Fruit fly (Drosophila melanogaster) whole organism, embryonic: ENCODE data around the gene GstD8.

Experiments used
- BEAF-32 ChIP-seq: fragments of 200-800 bp; sonication (Bioruptor generic); optimal IDR thresholded peaks from 3 replicates; lab custom pipeline; 2017; ENCODE audit warnings: missing biosample characterization, missing genetic modification characterization, mild to moderate bottlenecking, moderate library complexity, missing genetic modification reagents
- CG1024 ChIP-seq: fragments of 200-800 bp; sonication (Bioruptor generic); IDR thresholded peaks from 2 replicates; pipeline ENCODE4 v1.3.6; 2022; ENCODE audit warnings: missing biosample characterization, missing genetic modification characterization
- CG10462 ChIP-seq: fragments of 200-800 bp; sonication (Bioruptor generic); optimal IDR thresholded peaks from 2 replicates; lab custom pipeline; 2016; ENCODE audit warnings: missing biosample characterization, missing genetic modification characterization
- CG10565 ChIP-seq: fragments of 200-800 bp; sonication (Bioruptor generic); optimal IDR thresholded peaks from 3 replicates; lab custom pipeline; 2016; ENCODE audit warnings: missing biosample characterization, mild to moderate bottlenecking, missing genetic modification characterization
- CG10654 ChIP-seq: fragments of 200-800 bp; sonication (Bioruptor generic); optimal IDR thresholded peaks from 2 replicates; lab custom pipeline; 2016; ENCODE audit warnings: missing biosample characterization, missing genetic modification characterization
- CG11247 ChIP-seq: fragments of 200-800 bp; sonication (Bioruptor generic); IDR thresholded peaks from 2 replicates; pipeline ENCODE4 v1.3.6; 2022; ENCODE audit warnings: missing biosample characterization, missing genetic modification characterization
- CG11398 ChIP-seq: fragments of 200-800 bp; sonication (Bioruptor generic); optimal IDR thresholded peaks from 2 replicates; lab custom pipeline; 2016; ENCODE audit warnings: missing biosample characterization, missing genetic modification characterization
- CG12236 ChIP-seq: fragments of 200-800 bp; sonication (Bioruptor generic); optimal IDR thresholded peaks from 2 replicates; lab custom pipeline; 2016; ENCODE audit warnings: missing biosample characterization, missing genetic modification characterization
- CG15696 ChIP-seq: fragments of 200-800 bp; sonication (Bioruptor generic); optimal IDR thresholded peaks from 2 replicates; lab custom pipeline; 2019; ENCODE audit warnings: missing biosample characterization, mild to moderate bottlenecking, missing genetic modification characterization, moderate library complexity
- CG17385 ChIP-seq: fragments of 200-800 bp; sonication (Bioruptor generic); optimal IDR thresholded peaks from 3 replicates; lab custom pipeline; 2018; ENCODE audit warnings: missing biosample characterization, mild to moderate bottlenecking, missing genetic modification characterization
- CG30020 ChIP-seq: fragments of 200-800 bp; optimal IDR thresholded peaks from 2 replicates; lab custom pipeline; 2019; ENCODE audit warnings: missing biosample characterization, mild to moderate bottlenecking, missing genetic modification characterization, moderate library complexity
- CG30431 ChIP-seq: fragments of 200-800 bp; sonication (Bioruptor generic); optimal IDR thresholded peaks from 2 replicates; lab custom pipeline; 2017; ENCODE audit warnings: missing biosample characterization, missing genetic modification characterization
- CG4730 ChIP-seq: fragments of 200-800 bp; sonication (Bioruptor generic); IDR thresholded peaks from 2 replicates; pipeline ENCODE4 v1.3.6; 2022; ENCODE audit warnings: missing biosample characterization, missing genetic modification characterization
- CG5245 ChIP-seq: fragments of 200-800 bp; sonication (Bioruptor generic); optimal IDR thresholded peaks from 3 replicates; lab custom pipeline; 2016; ENCODE audit warnings: missing biosample characterization, missing genetic modification characterization
- CG6765 ChIP-seq: fragments of 200-800 bp; sonication (Bioruptor generic); optimal IDR thresholded peaks from 3 replicates; lab custom pipeline; 2017; ENCODE audit warnings: missing biosample characterization, mild to moderate bottlenecking, missing genetic modification characterization
- CG7372 ChIP-seq: fragments of 200-800 bp; sonication (Bioruptor generic); IDR thresholded peaks from 2 replicates; pipeline ENCODE4 v1.3.6; 2022; ENCODE audit warnings: missing biosample characterization, missing genetic modification characterization
- CG7963 ChIP-seq: fragments of 200-800 bp; sonication (Bioruptor generic); IDR thresholded peaks from 3 replicates; pipeline ENCODE4 v1.3.6; 2022; ENCODE audit warnings: missing biosample characterization, missing genetic modification characterization; ENCODE audit not compliant: partially characterized antibody
- CG8944 ChIP-seq: fragments of 200-800 bp; sonication (Bioruptor generic); optimal IDR thresholded peaks from 3 replicates; lab custom pipeline; 2016; ENCODE audit warnings: missing biosample characterization, missing genetic modification characterization
- CG9797 ChIP-seq: fragments of 200-800 bp; sonication (Bioruptor generic); optimal IDR thresholded peaks from 3 replicates; lab custom pipeline; 2018; ENCODE audit warnings: missing biosample characterization, mild to moderate bottlenecking, missing genetic modification characterization
- CoRest ChIP-seq: fragments of 200-800 bp; sonication (Bioruptor generic); optimal IDR thresholded peaks from 3 replicates; lab custom pipeline; 2018; ENCODE audit warnings: missing biosample characterization, mild to moderate bottlenecking, missing genetic modification characterization, moderate library complexity
- Ets97D ChIP-seq: fragments of 200-800 bp; sonication (Bioruptor generic); optimal IDR thresholded peaks from 3 replicates; lab custom pipeline; 2016; ENCODE audit warnings: missing biosample characterization, missing genetic modification characterization
- H2.0 ChIP-seq: fragments of 200-800 bp; sonication (Bioruptor generic); IDR thresholded peaks from 2 replicates; pipeline ENCODE4 v1.3.6; 2022; ENCODE audit warnings: missing biosample characterization, missing genetic modification characterization
- HHEX ChIP-seq: fragments of 200-800 bp; sonication (Bioruptor generic); optimal IDR thresholded peaks from 3 replicates; lab custom pipeline; 2017; ENCODE audit warnings: missing biosample characterization, mild to moderate bottlenecking, missing genetic modification characterization, missing genetic modification reagents
- HLH3B ChIP-seq: fragments of 200-800 bp; sonication (Bioruptor generic); IDR thresholded peaks from 2 replicates; pipeline ENCODE4 v1.3.6; 2022; ENCODE audit warnings: missing biosample characterization, missing genetic modification characterization
- HmgZ ChIP-seq: fragments of 200-800 bp; sonication (Bioruptor generic); optimal IDR thresholded peaks from 2 replicates; lab custom pipeline; 2018; ENCODE audit warnings: missing biosample characterization, mild to moderate bottlenecking, missing genetic modification characterization
- Jarid2 ChIP-seq: fragments of 200-800 bp; sonication (Bioruptor generic); optimal IDR thresholded peaks from 3 replicates; lab custom pipeline; 2017; ENCODE audit warnings: mild to moderate bottlenecking, missing biosample characterization, missing genetic modification reagents, missing genetic modification characterization
- Nf-YA ChIP-seq: fragments of 200-800 bp; sonication (Bioruptor generic); IDR thresholded peaks from 2 replicates; pipeline ENCODE4 v1.3.6; 2022; ENCODE audit warnings: missing biosample characterization, missing genetic modification characterization
- Nf-YC ChIP-seq: fragments of 200-800 bp; optimal IDR thresholded peaks from 3 replicates; lab custom pipeline; 2019; ENCODE audit warnings: missing biosample characterization, mild to moderate bottlenecking, missing genetic modification characterization, moderate library complexity
- NfI ChIP-seq: fragments of 200-800 bp; sonication (Bioruptor generic); optimal IDR thresholded peaks from 3 replicates; lab custom pipeline; 2018; ENCODE audit warnings: missing biosample characterization, mild to moderate bottlenecking, missing genetic modification characterization, moderate library complexity
- Opbp ChIP-seq: fragments of 200-800 bp; sonication (Bioruptor generic); IDR thresholded peaks from 3 replicates; pipeline ENCODE4 v1.3.6; 2022; ENCODE audit warnings: missing biosample characterization, missing genetic modification characterization; ENCODE audit not compliant: partially characterized antibody
- Ravus ChIP-seq: fragments of 200-800 bp; sonication (Bioruptor generic); IDR thresholded peaks from 2 replicates; pipeline ENCODE4 v1.3.6; 2022; ENCODE audit warnings: missing biosample characterization, missing genetic modification characterization
- Rx ChIP-seq: fragments of 200-800 bp; sonication (Bioruptor generic); IDR thresholded peaks from 2 replicates; pipeline ENCODE4 v1.3.6; 2022; ENCODE audit warnings: missing biosample characterization, missing genetic modification characterization
- Sry-δ ChIP-seq: fragments of 200-800 bp; sonication (Bioruptor generic); optimal IDR thresholded peaks from 2 replicates; lab custom pipeline; 2016; ENCODE audit warnings: missing biosample characterization, missing genetic modification characterization
- Ssrp ChIP-seq: fragments of 200-800 bp; sonication (Bioruptor generic); optimal IDR thresholded peaks from 2 replicates; lab custom pipeline; 2018; ENCODE audit warnings: missing biosample characterization, mild to moderate bottlenecking, missing genetic modification characterization, moderate library complexity
- Xbp1 ChIP-seq: fragments of 200-800 bp; sonication (Bioruptor generic); optimal IDR thresholded peaks from 3 replicates; lab custom pipeline; 2016; ENCODE audit warnings: missing biosample characterization, mild to moderate bottlenecking, missing genetic modification characterization
- az2 ChIP-seq: fragments of 200-800 bp; sonication (Bioruptor generic); optimal IDR thresholded peaks from 3 replicates; lab custom pipeline; 2016; ENCODE audit warnings: missing biosample characterization, missing genetic modification characterization
- bowl ChIP-seq: fragments of 200-800 bp; sonication (Bioruptor generic); IDR thresholded peaks from 2 replicates; pipeline ENCODE4 v1.3.6; 2022; ENCODE audit warnings: missing biosample characterization, missing genetic modification characterization
- dmrt99B ChIP-seq: fragments of 200-800 bp; sonication (Bioruptor generic); optimal IDR thresholded peaks from 2 replicates; lab custom pipeline; 2018; ENCODE audit warnings: missing biosample characterization, mild to moderate bottlenecking, missing genetic modification characterization, moderate library complexity
- eyg ChIP-seq: fragments of 200-800 bp; sonication (Bioruptor generic); optimal IDR thresholded peaks from 3 replicates; lab custom pipeline; 2016; ENCODE audit warnings: missing biosample characterization, missing genetic modification characterization
- fd102C ChIP-seq: fragments of 200-800 bp; sonication (Bioruptor generic); optimal IDR thresholded peaks from 2 replicates; lab custom pipeline; 2018; ENCODE audit warnings: missing biosample characterization, mild to moderate bottlenecking, missing genetic modification characterization, moderate library complexity
- hbn ChIP-seq: fragments of 200-800 bp; sonication (Bioruptor generic); IDR thresholded peaks from 2 replicates; pipeline ENCODE4 v1.3.6; 2022; ENCODE audit warnings: missing biosample characterization, missing genetic modification characterization; ENCODE audit not compliant: partially characterized antibody
- jigr1 ChIP-seq: fragments of 200-800 bp; sonication (Bioruptor generic); IDR thresholded peaks from 3 replicates; pipeline ENCODE4 v1.3.6; 2022; ENCODE audit warnings: missing biosample characterization, missing genetic modification characterization
- kay ChIP-seq: fragments of 200-800 bp; sonication (Bioruptor generic); optimal IDR thresholded peaks from 2 replicates; lab custom pipeline; 2016; ENCODE audit warnings: missing biosample characterization, missing genetic modification characterization
- pfk ChIP-seq: fragments of 200-800 bp; sonication (Bioruptor generic); optimal IDR thresholded peaks from 2 replicates; lab custom pipeline; 2018; ENCODE audit warnings: missing biosample characterization, mild to moderate bottlenecking, missing genetic modification characterization, moderate library complexity
- repo ChIP-seq: fragments of 200-800 bp; sonication (Bioruptor generic); optimal IDR thresholded peaks from 2 replicates; lab custom pipeline; 2016; ENCODE audit warnings: missing biosample characterization, missing genetic modification characterization
- sd ChIP-seq: fragments of 200-800 bp; sonication (Bioruptor generic); optimal IDR thresholded peaks from 3 replicates; lab custom pipeline; 2018; ENCODE audit warnings: missing biosample characterization, mild to moderate bottlenecking, missing genetic modification characterization, moderate library complexity
- slbo ChIP-seq: fragments of 200-800 bp; sonication (Bioruptor generic); IDR thresholded peaks from 2 replicates; pipeline ENCODE4 v1.3.6; 2022; ENCODE audit warnings: missing biosample characterization, missing genetic modification characterization
- so ChIP-seq: fragments of 200-800 bp; sonication (Bioruptor generic); IDR thresholded peaks from 3 replicates; pipeline ENCODE4 v1.3.6; 2022; ENCODE audit warnings: missing biosample characterization, missing genetic modification characterization
- stwl ChIP-seq: fragments of 200-800 bp; sonication (Bioruptor generic); optimal IDR thresholded peaks from 3 replicates; lab custom pipeline; 2018; ENCODE audit warnings: missing biosample characterization, mild to moderate bottlenecking, missing genetic modification characterization, moderate library complexity
- tna ChIP-seq: fragments of 200-800 bp; sonication (Bioruptor generic); IDR thresholded peaks from 2 replicates; pipeline ENCODE4 v1.3.6; 2022; ENCODE audit warnings: missing biosample characterization, missing genetic modification characterization; ENCODE audit not compliant: partially characterized antibody
- vfl ChIP-seq: fragments of 200-800 bp; sonication (Bioruptor generic); optimal IDR thresholded peaks from 2 replicates; lab custom pipeline; 2016; ENCODE audit warnings: missing biosample characterization, missing genetic modification characterization

GstD8 gene

DNA sequence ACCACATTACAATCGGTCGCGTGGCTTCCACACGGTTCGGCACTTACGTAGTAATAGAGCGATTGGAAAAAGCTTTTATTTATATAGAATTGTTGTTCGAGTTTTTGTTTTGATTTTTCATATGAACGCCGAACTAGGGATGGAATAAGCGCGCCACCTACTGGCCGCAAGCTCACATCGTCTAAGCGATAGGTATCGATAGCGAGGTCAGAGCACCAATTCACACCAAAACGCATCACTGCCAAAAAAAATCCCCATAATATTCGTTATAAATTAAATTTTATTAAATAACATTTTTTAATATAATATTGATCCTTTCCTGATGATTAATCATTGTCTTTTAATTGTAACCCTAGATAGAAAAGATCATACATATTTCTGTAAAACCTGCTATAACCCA is 29.3 kb upstream of the GstD8 start, which contains the start of gene CG10038 (continued):
- peak; percentile 62 for TF ChIP-seq Xbp1 (GFP tag; lab: Kevin White, UChicago)
- peak; percentile 86 for TF ChIP-seq CG7963 (GFP tag; lab: Robert Waterston, UW)
- peak; percentile 90 for TF ChIP-seq hbn (GFP tag; lab: Robert Waterston, UW)
- peak; percentile 38 for TF ChIP-seq CG30020 (tag; lab: Kevin White, UChicago)
- no peak for TF ChIP-seq CG10462 (GFP tag; lab: Kevin White, UChicago)
- peak; percentile 14 for TF ChIP-seq Jarid2 (GFP tag; lab: Kevin White, UChicago)
- TF ChIP-seq NfI (GFP tag; lab: Kevin White, UChicago), result peak; percentile 48
- no peak for TF ChIP-seq CG30431
- TF ChIP-seq CG10654 (GFP tag; lab: Kevin White, UChicago), result peak; percentile 3
- no peak for TF ChIP-seq CG10565 (GFP tag; lab: Kevin White, UChicago)
- TF ChIP-seq tna (GFP tag; lab: Robert Waterston, UW), result peak; percentile 91
- TF ChIP-seq CG6765, result no peak
- TF ChIP-seq CG1024 (GFP tag; lab: Robert Waterston, UW), result no peak
- TF ChIP-seq CG8944 (GFP tag; lab: Kevin White, UChicago), result no peak
- no peak for TF ChIP-seq pfk (GFP tag; lab: Kevin White, UChicago)
- peak; percentile 41 for TF ChIP-seq az2 (GFP tag; lab: Kevin White, UChicago)
- no peak for TF ChIP-seq eyg (GFP tag; lab: Kevin White, UChicago)
- no peak for TF ChIP-seq Ravus (GFP tag; lab: Robert Waterston, UW)
- peak; percentile 22; the same call in 1 of the 2 replicates for TF ChIP-seq CG11247 (GFP tag; lab: Robert Waterston, UW)
- TF ChIP-seq stwl (tag; lab: Kevin White, UChicago), result peak; percentile 87
- TF ChIP-seq Ets97D (GFP tag; lab: Kevin White, UChicago), result peak; percentile 60
- TF ChIP-seq CG4730 (GFP tag; lab: Robert Waterston, UW), result no peak
- TF ChIP-seq CG5245, result peak; percentile 10
- no peak for TF ChIP-seq HLH3B (GFP tag; lab: Robert Waterston, UW)
- TF ChIP-seq HHEX (GFP tag; lab: Kevin White, UChicago), result no peak
- no peak for TF ChIP-seq CG11398 (GFP tag; lab: Kevin White, UChicago)
- TF ChIP-seq Opbp (GFP tag; lab: Robert Waterston, UW), result peak; percentile 98
- peak; percentile 14 for TF ChIP-seq kay (GFP tag; lab: Kevin White, UChicago)
- TF ChIP-seq Sry-δ, result peak; percentile 95
- TF ChIP-seq BEAF-32 (GFP tag; lab: Kevin White, UChicago), result peak; percentile 93
- TF ChIP-seq jigr1, result 0 out of 3 replicates have a peak, but pooled peaks have one; percentile 9
- no peak for TF ChIP-seq dmrt99B (tag; lab: Kevin White, UChicago)
- TF ChIP-seq repo (GFP tag; lab: Kevin White, UChicago), result no peak
- peak; percentile 76 for TF ChIP-seq HmgZ (tag; lab: Kevin White, UChicago)
- no peak for TF ChIP-seq fd102C (GFP tag; lab: Kevin White, UChicago)
- TF ChIP-seq slbo, result peak; percentile 67; the same call in 1 of the 2 replicates
- no peak for TF ChIP-seq sd (tag; lab: Kevin White, UChicago)
- TF ChIP-seq vfl (GFP tag; lab: Kevin White, UChicago), result no peak
- TF ChIP-seq Ssrp (tag; lab: Kevin White, UChicago), result no peak
- peak; percentile 55 for TF ChIP-seq CG9797
- TF ChIP-seq CG12236, result no peak
- TF ChIP-seq bowl, result no peak
- TF ChIP-seq CG17385 (GFP tag; lab: Kevin White, UChicago), result no peak
- no peak for TF ChIP-seq H2.0 (GFP tag; lab: Robert Waterston, UW)
- peak; percentile 78 for TF ChIP-seq CoRest (tag; lab: Kevin White, UChicago)
- TF ChIP-seq so (GFP tag; lab: Robert Waterston, UW), result no peak
- TF ChIP-seq CG15696 (tag; lab: Kevin White, UChicago), result no peak
- peak; percentile 38 for TF ChIP-seq Nf-YC (tag; lab: Kevin White, UChicago)
- no peak for TF ChIP-seq Rx (GFP tag; lab: Robert Waterston, UW)
- no peak for TF ChIP-seq Nf-YA (GFP tag; lab: Robert Waterston, UW)
- TF ChIP-seq CG7372 (GFP tag; lab: Robert Waterston, UW), result no peak
